Worm (Caenorhabditis elegans) whole organism, early embryonic: ENCODE measurements around the gene sas-6.

Experiments
- B0310.2 ChIP-seq: sonication (generic microtip); optimal IDR thresholded peaks from 2 replicates; lab custom pipeline; 2016; ENCODE audit warnings: mild to moderate bottlenecking, missing genetic modification characterization, missing compliant biosample characterization
- ama-1 ChIP-seq: fragments of 150-350 bp; optimal IDR thresholded peaks from 2 replicates; lab custom pipeline; 2014
- flt-1 ChIP-seq: fragments of 200-800 bp; sonication (Bioruptor generic); IDR thresholded peaks from 2 replicates; pipeline ENCODE4 v1.3.6; 2022; ENCODE audit warnings: missing genetic modification characterization, missing compliant biosample characterization
- hmg-4 ChIP-seq: fragments of 200-800 bp; sonication (Bioruptor generic); optimal IDR thresholded peaks from 2 replicates; lab custom pipeline; 2018; ENCODE audit warnings: mild to moderate bottlenecking, missing genetic modification characterization, missing compliant biosample characterization

DNA sequence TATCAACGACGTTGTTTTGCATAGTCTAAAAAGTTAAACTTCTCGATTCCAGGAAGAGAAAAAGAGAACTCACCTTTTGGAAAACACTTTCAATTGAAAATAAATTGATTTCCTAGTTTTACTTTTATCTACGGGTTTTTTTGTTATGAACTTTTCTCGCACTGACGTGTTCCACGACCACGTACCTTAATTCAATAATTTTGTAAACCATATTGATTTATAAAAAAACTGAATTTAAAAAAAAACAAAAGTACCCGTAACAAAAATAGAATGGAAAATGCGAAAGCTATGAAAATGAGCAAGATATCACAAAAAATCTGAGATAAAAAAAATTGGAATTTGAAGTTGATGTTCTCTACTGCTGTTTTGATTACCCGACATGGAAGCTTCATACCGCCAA is 46.3 kb downstream of the sas-6 start, which contains the start of gene C47A4.3:
- TF ChIP-seq flt-1 (no peak), hmg-4 (GFP tag; lab: Kevin White, UChicago) (no peak), B0310.2 (tag; lab: Kevin White, UChicago) (no peak), ama-1 (lab: Kevin White, UChicago) (no peak)
